Fruit fly (Drosophila melanogaster): ENCODE measurements around the gene CG11162.

Gene CG11162

dm6 chrX:13717982-13718402, 41.3 kb downstream of the CG11162 start, which contains the start of gene Nadsyn (continued):
- TF ChIP-seq ftz-f1 (GFP tag; optimal IDR thresholded peaks at IDR 0.05) (peak; percentile 74), nerfin-1 (tag; optimal IDR thresholded peaks at IDR 0.05) (peak; percentile 20), bab2 (GFP tag; optimal IDR thresholded peaks at IDR 0.05) (no peak), CG5953 (GFP tag; IDR thresholded peaks at IDR 0.05) (no peak), CG14710 (tag; optimal IDR thresholded peaks at IDR 0.05) (peak; percentile 34), lilli (GFP tag; optimal IDR thresholded peaks at IDR 0.05) (peak; percentile 9), CG9932 (GFP tag; IDR thresholded peaks at IDR 0.05) (0 out of 2 replicates have a peak, but pooled peaks have one; percentile 17), knrl (GFP tag; IDR thresholded peaks at IDR 0.05; ENCODE audit: partially characterized antibody) (peak; percentile 84), CG30431 (GFP tag; optimal IDR thresholded peaks at IDR 0.05) (no peak), kni (GFP tag; optimal IDR thresholded peaks at IDR 0.05) (no peak)

DNA sequence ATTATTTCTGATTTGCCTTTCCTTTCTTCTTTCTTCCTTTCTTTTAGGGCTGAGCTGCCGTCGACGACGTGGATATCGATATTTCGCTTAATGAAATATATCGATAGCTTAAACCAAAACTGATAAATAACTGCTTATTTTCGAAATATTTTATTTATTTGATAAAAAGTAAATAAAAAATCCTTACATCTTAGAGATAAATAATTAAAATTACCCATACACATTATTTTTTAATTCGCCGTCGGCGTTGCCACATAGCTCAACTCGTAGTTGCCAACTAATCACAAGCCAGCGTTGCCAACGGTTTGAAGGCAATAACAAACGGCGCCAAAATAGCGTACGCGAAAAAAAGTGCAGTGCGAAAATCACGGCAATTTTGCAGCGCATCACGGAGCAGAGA, 45.2 kb downstream of the CG11162 start, which contains the start of the genes Mrgn1 and mus101:
Gene Mrgn1, minus strand, starts transcription at position 44 of the 400 bp plus-strand sequence.
Gene mus101, plus strand, starts transcription at position 313 of the 400 bp plus-strand sequence.
- TF ChIP-seq CG16813 (GFP tag; IDR thresholded peaks at IDR 0.05; ENCODE audit: partially characterized antibody), result peak; percentile 79
- TF ChIP-seq CG2116 (GFP tag; optimal IDR thresholded peaks at IDR 0.05), result peak; percentile 79
- no peak for TF ChIP-seq Lim3 (GFP tag; IDR thresholded peaks at IDR 0.05)
- peak; percentile 52 for TF ChIP-seq CG10267 (tag; optimal IDR thresholded peaks at IDR 0.05)
- TF ChIP-seq zen2 (GFP tag; IDR thresholded peaks at IDR 0.05; ENCODE audit: partially characterized antibody), result no peak; the same call in 2 of the 3 replicates
- TF ChIP-seq ato (GFP tag; IDR thresholded peaks at IDR 0.05; ENCODE audit: partially characterized antibody), result 0 out of 2 replicates have a peak, but pooled peaks have one; percentile 30
- TF ChIP-seq Dp (GFP tag; optimal IDR thresholded peaks at IDR 0.05), result peak; percentile 78
- TF ChIP-seq E2f1 (GFP tag; IDR thresholded peaks at IDR 0.05), result peak; percentile 70
- no peak for TF ChIP-seq Atf3 (GFP tag; optimal IDR thresholded peaks at IDR 0.05)
- TF ChIP-seq CG3995 (GFP tag; optimal IDR thresholded peaks at IDR 0.05), result peak; percentile 59
- TF ChIP-seq CG14441 (GFP tag; IDR thresholded peaks at IDR 0.05), result no peak
- TF ChIP-seq sc (optimal IDR thresholded peaks at IDR 0.05), result no peak
- no peak for TF ChIP-seq sc (GFP tag; optimal IDR thresholded peaks at IDR 0.05)
- no peak for TF ChIP-seq rib (GFP tag; IDR thresholded peaks at IDR 0.05)
- peak; percentile 23 for TF ChIP-seq Myb (GFP tag; optimal IDR thresholded peaks at IDR 0.05)
- peak; percentile 42 for TF ChIP-seq CG3847 (GFP tag; IDR thresholded peaks at IDR 0.05)
- TF ChIP-seq Max (GFP tag; optimal IDR thresholded peaks at IDR 0.05), result peak; percentile 13
- no peak for TF ChIP-seq Bdp1 (GFP tag; optimal IDR thresholded peaks at IDR 0.05)
- peak; percentile 73 for TF ChIP-seq sens (GFP tag)
- peak; percentile 97 for TF ChIP-seq CG4854 (GFP tag; optimal IDR thresholded peaks at IDR 0.05)
- TF ChIP-seq psq (GFP tag; optimal IDR thresholded peaks at IDR 0.05), result peak; percentile 58
- no peak for TF ChIP-seq CG8290 (GFP tag; optimal IDR thresholded peaks at IDR 0.05)
- TF ChIP-seq CG8290 (tag; optimal IDR thresholded peaks at IDR 0.05), result no peak
- peak; percentile 82 for TF ChIP-seq E2f2 (GFP tag; IDR thresholded peaks at IDR 0.05)
- peak; percentile 45 for TF ChIP-seq nmo (GFP tag; optimal IDR thresholded peaks at IDR 0.05)
- TF ChIP-seq CG7963 (GFP tag; IDR thresholded peaks at IDR 0.05; ENCODE audit: partially characterized antibody), result 0 out of 3 replicates have a peak, but pooled peaks have one; percentile 50
- peak; percentile 81 for TF ChIP-seq CG14710 (tag; optimal IDR thresholded peaks at IDR 0.05)
- TF ChIP-seq nerfin-2 (GFP tag; IDR thresholded peaks at IDR 0.05; ENCODE audit: partially characterized antibody), result peak; percentile 57; the same call in 1 of the 2 replicates
- no peak for TF ChIP-seq CG17802 (tag; optimal IDR thresholded peaks at IDR 0.05)
- peak; percentile 80 for TF ChIP-seq trem (tag; optimal IDR thresholded peaks at IDR 0.05)
- TF ChIP-seq CG12391 (tag; optimal IDR thresholded peaks at IDR 0.05), result peak; percentile 55
- TF ChIP-seq CG1832 (GFP tag; optimal IDR thresholded peaks at IDR 0.05), result no peak
- TF ChIP-seq CG9437 (GFP tag; optimal IDR thresholded peaks at IDR 0.05), result no peak
- TF ChIP-seq sna (GFP tag; IDR thresholded peaks at IDR 0.05; ENCODE audit: partially characterized antibody), result peak; percentile 81
- TF ChIP-seq YL-1 (GFP tag; optimal IDR thresholded peaks at IDR 0.05), result peak; percentile 48
- TF ChIP-seq zen (tag; optimal IDR thresholded peaks at IDR 0.05), result peak; percentile 10
- peak in 1 of 2 experiments; percentile 63 for TF ChIP-seq insv (GFP tag; optimal IDR thresholded peaks at IDR 0.05)
- TF ChIP-seq zf30C (GFP tag; optimal IDR thresholded peaks at IDR 0.05), result no peak
- peak; percentile 46 for TF ChIP-seq CG9797 (GFP tag; optimal IDR thresholded peaks at IDR 0.05)
- peak; percentile 23 for TF ChIP-seq gfzf (GFP tag; optimal IDR thresholded peaks at IDR 0.05)
